Fruit fly (Drosophila melanogaster): Measurements from ENCODE around the gene ksh.

Gene ksh

dm6 chrX:19521753-19522383 is 27.1 kb upstream of the ksh start, which contains the start of the genes Idh3a and CoRest (continued):
- TF ChIP-seq nau (GFP tag; optimal IDR thresholded peaks at IDR 0.05) (no peak), CG4328 (GFP tag; optimal IDR thresholded peaks at IDR 0.05) (no peak), stwl (tag; optimal IDR thresholded peaks at IDR 0.05) (peak; percentile 28), Antp (GFP tag; optimal IDR thresholded peaks at IDR 0.05) (peak; percentile 10), Dad (GFP tag; optimal IDR thresholded peaks at IDR 0.05) (peak; percentile 17), klu (GFP tag; IDR thresholded peaks at IDR 0.05) (peak; percentile 78), Hr51 (GFP tag; optimal IDR thresholded peaks at IDR 0.05) (no peak), nom (GFP tag; optimal IDR thresholded peaks at IDR 0.05) (no peak), BEAF-32 (GFP tag; optimal IDR thresholded peaks at IDR 0.05) (peak; percentile 90), Hr78 (GFP tag; optimal IDR thresholded peaks at IDR 0.05) (no peak), unc-4 (GFP tag; IDR thresholded peaks at IDR 0.05; ENCODE audit: partially characterized antibody) (peak; percentile 76), CG2116 (GFP tag; optimal IDR thresholded peaks at IDR 0.05) (peak; percentile 98), eve (GFP tag; optimal IDR thresholded peaks at IDR 0.05) (no peak), CG18011 (GFP tag; optimal IDR thresholded peaks at IDR 0.05) (no peak), CG9932 (GFP tag; IDR thresholded peaks at IDR 0.05) (peak; percentile 64), H15 (GFP tag; IDR thresholded peaks at IDR 0.05) (no peak), Atf-2 (GFP tag; optimal IDR thresholded peaks at IDR 0.05) (no peak), zen (tag; optimal IDR thresholded peaks at IDR 0.05) (no peak), CG1832 (GFP tag; optimal IDR thresholded peaks at IDR 0.05) (no peak), p53 (GFP tag; optimal IDR thresholded peaks at IDR 0.05) (no peak), CG1792 (GFP tag; optimal IDR thresholded peaks at IDR 0.05) (no peak), CG9609 (GFP tag; optimal IDR thresholded peaks at IDR 0.05) (peak; percentile 35), knrl (GFP tag; IDR thresholded peaks at IDR 0.05; ENCODE audit: partially characterized antibody) (peak; percentile 81), CHES-1-like (GFP tag; optimal IDR thresholded peaks at IDR 0.05) (peak; percentile 24), CG8281 (tag; optimal IDR thresholded peaks at IDR 0.05) (no peak), slbo (GFP tag; IDR thresholded peaks at IDR 0.05) (peak; percentile 39; the same call in 1 of the 2 replicates), vvl (GFP tag; IDR thresholded peaks at IDR 0.05) (no peak), repo (GFP tag; optimal IDR thresholded peaks at IDR 0.05) (no peak), CG34376 (GFP tag; optimal IDR thresholded peaks at IDR 0.05) (no peak), Elba2 (GFP tag; optimal IDR thresholded peaks at IDR 0.05) (no peak), dysf (GFP tag; IDR thresholded peaks at IDR 0.05) (peak; percentile 53; the same call in 2 of the 3 replicates), CG9817 (tag; optimal IDR thresholded peaks at IDR 0.05) (peak; percentile 48), Scr (GFP tag; IDR thresholded peaks at IDR 0.05; ENCODE audit: partially characterized antibody) (peak; percentile 81), btn (GFP tag; optimal IDR thresholded peaks at IDR 0.05) (no peak), CG2875 (GFP tag; optimal IDR thresholded peaks at IDR 0.05) (no peak), CG31365 (tag; optimal IDR thresholded peaks at IDR 0.05) (no peak), Max (GFP tag; optimal IDR thresholded peaks at IDR 0.05) (peak; percentile 12), GATAe (GFP tag; conservative IDR thresholded peaks at IDR 0.05) (no peak), CG8924 (tag; optimal IDR thresholded peaks at IDR 0.05) (no peak), Hmr (GFP tag; optimal IDR thresholded peaks at IDR 0.05) (no peak), br (optimal IDR thresholded peaks at IDR 0.05) (no peak), Awh (GFP tag; IDR thresholded peaks at IDR 0.05) (no peak), CG4617 (GFP tag; optimal IDR thresholded peaks at IDR 0.05; ENCODE audit: borderline replicate concordance) (peak; percentile 10), Gsc (GFP tag; IDR thresholded peaks at IDR 0.05) (no peak), CG2199 (GFP tag; IDR thresholded peaks at IDR 0.05) (no peak), Hsf (GFP tag; optimal IDR thresholded peaks at IDR 0.05) (peak; percentile 29), CG31388 (GFP tag; optimal IDR thresholded peaks at IDR 0.05) (no peak), Dp (GFP tag; optimal IDR thresholded peaks at IDR 0.05) (peak; percentile 62), CG13894 (tag; optimal IDR thresholded peaks at IDR 0.05) (no peak), gcm (GFP tag; optimal IDR thresholded peaks at IDR 0.05) (peak; percentile 68)
